Worm (Caenorhabditis elegans) whole organism, L2 larva: ENCODE results near the gene str-89.

Experiments used
- Y55F3AM.14 ChIP-seq: fragments of 200-800 bp; sonication (Bioruptor generic); optimal IDR thresholded peaks from 2 replicates; lab custom pipeline; 2018; ENCODE audit warnings: mild to moderate bottlenecking, missing genetic modification characterization, missing compliant biosample characterization
- ZK546.5 ChIP-seq: sonication (generic microtip); optimal IDR thresholded peaks from 2 replicates; lab custom pipeline; 2017; ENCODE audit warnings: missing biosample characterization, missing genetic modification characterization
- aly-2 ChIP-seq: fragments of 150-350 bp; optimal IDR thresholded peaks from 2 replicates; lab custom pipeline; 2014; ENCODE audit warnings: missing biosample characterization, missing genetic modification characterization
- blmp-1 ChIP-seq: sonication (generic microtip); optimal IDR thresholded peaks from 2 replicates; lab custom pipeline; 2017; ENCODE audit warnings: missing genetic modification characterization, mild to moderate bottlenecking, missing compliant biosample characterization, antibody characterized with exemption, moderate library complexity; ENCODE audit not compliant: insufficient read depth
- ceh-16 ChIP-seq: fragments of 150-350 bp; optimal IDR thresholded peaks from 2 replicates; lab custom pipeline; 2014; ENCODE audit warnings: missing biosample characterization, missing genetic modification characterization
- gmeb-1 ChIP-seq: fragments of 150-350 bp; optimal IDR thresholded peaks from 2 replicates; lab custom pipeline; 2014; ENCODE audit warnings: missing biosample characterization, missing genetic modification characterization
- lsy-2 ChIP-seq, 2 experiments: fragments of 150-350 bp in 1 of 2; sonication (generic microtip) in 1 of 2; optimal IDR thresholded peaks; 2 replicates each; lab custom pipeline; 2014 to 2017; ENCODE audit warnings: missing biosample characterization in 2 of 2, missing genetic modification characterization in 2 of 2
- mdl-1 ChIP-seq, 2 experiments: fragments of 150-350 bp in 1 of 2; sonication (generic microtip) in 1 of 2; optimal IDR thresholded peaks; 2 replicates each; lab custom pipeline; 2017; ENCODE audit warnings: missing biosample characterization in 2 of 2, missing genetic modification characterization in 2 of 2
- nhr-11 ChIP-seq: fragments of 150-350 bp; optimal IDR thresholded peaks from 2 replicates; lab custom pipeline; 2014; ENCODE audit warnings: missing biosample characterization, missing genetic modification characterization
- nhr-237 ChIP-seq: fragments of 150-350 bp; optimal IDR thresholded peaks from 2 replicates; lab custom pipeline; 2014; ENCODE audit warnings: missing biosample characterization, missing genetic modification characterization
- snpc-4 ChIP-seq: fragments of 150-350 bp; optimal IDR thresholded peaks from 2 replicates; lab custom pipeline; 2014; ENCODE audit warnings: missing biosample characterization, missing genetic modification characterization
- unc-39 ChIP-seq: fragments of 150-350 bp; optimal IDR thresholded peaks from 2 replicates; lab custom pipeline; 2014; ENCODE audit warnings: missing biosample characterization, missing genetic modification characterization

DNA sequence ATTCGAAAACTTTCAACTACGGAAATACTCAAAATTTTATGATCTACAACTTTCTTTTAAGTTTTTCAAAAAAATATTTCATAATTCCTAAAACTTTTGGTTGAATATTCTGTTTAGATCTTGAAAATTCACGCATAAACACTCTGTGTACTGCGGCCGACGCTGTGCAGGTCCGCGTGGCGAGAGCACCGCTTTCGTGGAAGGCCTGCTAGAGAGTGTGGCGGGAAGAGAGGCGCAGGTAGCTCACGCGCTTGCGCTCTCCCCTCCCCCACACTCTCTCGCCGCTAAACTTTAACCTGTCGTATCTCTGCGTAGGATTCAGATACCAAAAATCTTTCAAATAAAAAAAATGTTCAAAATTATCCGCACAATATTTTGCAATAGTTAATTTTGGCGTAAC lies 14.7 kb downstream of the str-89 start:
- TF ChIP-seq unc-39 (tag; lab: Kevin White, UChicago), result no peak
- no peak for TF ChIP-seq nhr-11 (tag; lab: Kevin White, UChicago)
- no peak for TF ChIP-seq aly-2
- TF ChIP-seq gmeb-1 (tag; lab: Kevin White, UChicago), result no peak
- TF ChIP-seq snpc-4, result no peak
- no peak for TF ChIP-seq ceh-16 (tag; lab: Kevin White, UChicago)
- TF ChIP-seq nhr-237 (tag; lab: Kevin White, UChicago), result no peak
- no peak for TF ChIP-seq blmp-1 (tag; lab: Kevin White, UChicago)
- TF ChIP-seq Y55F3AM.14 (GFP tag; lab: Kevin White, UChicago), result no peak
- TF ChIP-seq mdl-1 (tag; optimal IDR thresholded peaks at IDR 0.05; lab: Kevin White, UChicago), result no peak
- TF ChIP-seq ZK546.5 (tag; lab: Kevin White, UChicago), result no peak
- no peak for TF ChIP-seq lsy-2 (tag; optimal IDR thresholded peaks at IDR 0.05; lab: Kevin White, UChicago)
